Worm (Caenorhabditis elegans) whole organism, L3 larva: ENCODE measurements around the gene myrf-1.

Source experiments
- R02D3.7 ChIP-seq: fragments of 150-350 bp; optimal IDR thresholded peaks from 2 replicates; lab custom pipeline; 2014; ENCODE audit warnings: missing biosample characterization, missing genetic modification characterization
- ZK546.5 ChIP-seq: sonication (generic microtip); optimal IDR thresholded peaks from 2 replicates; lab custom pipeline; 2017; ENCODE audit warnings: missing biosample characterization, missing genetic modification characterization
- aly-2 ChIP-seq: fragments of 150-350 bp; optimal IDR thresholded peaks from 2 replicates; lab custom pipeline; 2014; ENCODE audit warnings: missing biosample characterization, missing genetic modification characterization
- ama-1 ChIP-seq: fragments of 150-350 bp; optimal IDR thresholded peaks from 2 replicates; lab custom pipeline; 2018
- ceh-28 ChIP-seq: fragments of 150-350 bp; optimal IDR thresholded peaks from 2 replicates; lab custom pipeline; 2014; ENCODE audit warnings: missing biosample characterization, missing genetic modification reagents, missing genetic modification characterization
- ceh-82 ChIP-seq: fragments of 150-350 bp; optimal IDR thresholded peaks from 2 replicates; lab custom pipeline; 2014; ENCODE audit warnings: missing biosample characterization, missing genetic modification characterization
- ceh-9 ChIP-seq: sonication (generic microtip); optimal IDR thresholded peaks from 2 replicates; lab custom pipeline; 2018; ENCODE audit warnings: missing biosample characterization, missing genetic modification characterization
- daf-12 ChIP-seq: fragments of 150-350 bp; optimal IDR thresholded peaks from 2 replicates; lab custom pipeline; 2014; ENCODE audit warnings: missing biosample characterization, missing genetic modification reagents, missing genetic modification characterization
- egl-27 ChIP-seq: sonication (generic microtip); optimal IDR thresholded peaks from 4 replicates; lab custom pipeline; 2017; ENCODE audit warnings: missing biosample characterization, missing genetic modification reagents, missing genetic modification characterization
- egl-5 ChIP-seq: fragments of 150-350 bp; optimal IDR thresholded peaks from 2 replicates; lab custom pipeline; 2017; ENCODE audit warnings: missing biosample characterization, missing genetic modification reagents, missing genetic modification characterization, inconsistent platforms
- elt-3 ChIP-seq, 3 experiments: fragments of 150-350 bp in 1 of 3; sonication (generic microtip) in 2 of 3; optimal IDR thresholded peaks; 2 replicates in 2 of 3; 4 replicates in 1 of 3; lab custom pipeline; 2014 to 2017; ENCODE audit warnings: missing biosample characterization in 3 of 3, missing genetic modification characterization in 3 of 3
- eor-1 ChIP-seq, 2 experiments: fragments of 150-350 bp; optimal IDR thresholded peaks; 2 replicates each; lab custom pipeline; 2014 to 2018; ENCODE audit warnings: missing biosample characterization in 2 of 2, missing genetic modification characterization in 2 of 2
- fkh-2 ChIP-seq: fragments of 150-350 bp; optimal IDR thresholded peaks from 2 replicates; lab custom pipeline; 2014; ENCODE audit warnings: missing biosample characterization, missing genetic modification reagents, missing genetic modification characterization
- fos-1 ChIP-seq: fragments of 150-350 bp; optimal IDR thresholded peaks from 2 replicates; lab custom pipeline; 2014; ENCODE audit warnings: missing biosample characterization, missing genetic modification characterization
- hmg-11 ChIP-seq: sonication (generic microtip); optimal IDR thresholded peaks from 2 replicates; lab custom pipeline; 2016; ENCODE audit warnings: missing genetic modification characterization, missing compliant biosample characterization
- jun-1 ChIP-seq: fragments of 150-350 bp; optimal IDR thresholded peaks from 2 replicates; lab custom pipeline; 2014; ENCODE audit warnings: missing biosample characterization, missing genetic modification reagents, missing genetic modification characterization
- lin-15B ChIP-seq: fragments of 150-350 bp; optimal IDR thresholded peaks from 2 replicates; lab custom pipeline; 2014; ENCODE audit warnings: missing biosample characterization, missing genetic modification characterization
- lin-39 ChIP-seq: fragments of 150-350 bp; optimal IDR thresholded peaks from 2 replicates; lab custom pipeline; 2018; ENCODE audit warnings: missing biosample characterization, missing genetic modification reagents, missing genetic modification characterization
- lsy-12 ChIP-seq: sonication (generic microtip); optimal IDR thresholded peaks from 2 replicates; lab custom pipeline; 2016; ENCODE audit warnings: mild to moderate bottlenecking, missing genetic modification characterization, missing compliant biosample characterization
- mdl-1 ChIP-seq: fragments of 150-350 bp; optimal IDR thresholded peaks from 2 replicates; lab custom pipeline; 2014; ENCODE audit warnings: missing biosample characterization, missing genetic modification characterization
- nfya-1 ChIP-seq: sonication (generic microtip); optimal IDR thresholded peaks from 2 replicates; lab custom pipeline; 2017; ENCODE audit warnings: missing genetic modification characterization, mild to moderate bottlenecking, missing compliant biosample characterization, antibody characterized with exemption, moderate library complexity; ENCODE audit not compliant: insufficient read depth
- nhr-11 ChIP-seq: fragments of 150-350 bp; optimal IDR thresholded peaks from 2 replicates; lab custom pipeline; 2014; ENCODE audit warnings: missing biosample characterization, missing genetic modification characterization
- nhr-12 ChIP-seq: fragments of 150-350 bp; optimal IDR thresholded peaks from 2 replicates; lab custom pipeline; 2014; ENCODE audit warnings: missing biosample characterization, missing genetic modification characterization
- nhr-23 ChIP-seq: fragments of 150-350 bp; optimal IDR thresholded peaks from 2 replicates; lab custom pipeline; 2014; ENCODE audit warnings: missing biosample characterization, missing genetic modification reagents, missing genetic modification characterization
- nhr-237 ChIP-seq: fragments of 150-350 bp; optimal IDR thresholded peaks from 2 replicates; lab custom pipeline; 2014; ENCODE audit warnings: missing biosample characterization, missing genetic modification characterization
- nhr-25 ChIP-seq: sonication (generic microtip); optimal IDR thresholded peaks from 2 replicates; lab custom pipeline; 2017; ENCODE audit warnings: missing biosample characterization, missing genetic modification characterization
- nhr-28 ChIP-seq: fragments of 150-350 bp; optimal IDR thresholded peaks from 2 replicates; lab custom pipeline; 2014; ENCODE audit warnings: missing biosample characterization, missing genetic modification characterization
- nhr-43 ChIP-seq: sonication (generic microtip); optimal IDR thresholded peaks from 2 replicates; lab custom pipeline; 2016; ENCODE audit warnings: mild to moderate bottlenecking, missing genetic modification characterization, missing compliant biosample characterization; ENCODE audit not compliant: poor library complexity, severe bottlenecking
- nhr-76 ChIP-seq: fragments of 150-350 bp; sonication (generic microtip); optimal IDR thresholded peaks from 5 replicates; lab custom pipeline; 2014; ENCODE audit warnings: missing biosample characterization, missing genetic modification characterization
- nhr-77 ChIP-seq: fragments of 150-350 bp; optimal IDR thresholded peaks from 2 replicates; lab custom pipeline; 2014; ENCODE audit warnings: missing biosample characterization, missing genetic modification characterization
- pqm-1 ChIP-seq: fragments of 150-350 bp; optimal IDR thresholded peaks from 2 replicates; lab custom pipeline; 2017; ENCODE audit warnings: missing biosample characterization, missing genetic modification characterization, inconsistent platforms
- sea-2 ChIP-seq: fragments of 150-350 bp; sonication (generic microtip); optimal IDR thresholded peaks from 4 replicates; lab custom pipeline; 2014; ENCODE audit warnings: missing biosample characterization, missing genetic modification reagents, missing genetic modification characterization
- skn-1 ChIP-seq: fragments of 150-350 bp; optimal IDR thresholded peaks from 2 replicates; lab custom pipeline; 2014; ENCODE audit warnings: missing biosample characterization, missing genetic modification characterization
- snpc-4 ChIP-seq: fragments of 150-350 bp; optimal IDR thresholded peaks from 2 replicates; lab custom pipeline; 2014; ENCODE audit warnings: missing biosample characterization, missing genetic modification characterization
- tbx-2 ChIP-seq: sonication (generic microtip); optimal IDR thresholded peaks from 2 replicates; lab custom pipeline; 2016; ENCODE audit warnings: mild to moderate bottlenecking, missing genetic modification characterization, missing compliant biosample characterization
- unc-39 ChIP-seq: sonication (generic microtip); optimal IDR thresholded peaks from 4 replicates; lab custom pipeline; 2017; ENCODE audit warnings: missing biosample characterization, missing genetic modification characterization
- zag-1 ChIP-seq: fragments of 150-350 bp; optimal IDR thresholded peaks from 2 replicates; lab custom pipeline; 2014; ENCODE audit warnings: missing biosample characterization, missing genetic modification characterization
- ztf-4 ChIP-seq: fragments of 150-350 bp; optimal IDR thresholded peaks from 2 replicates; lab custom pipeline; 2014; ENCODE audit warnings: missing biosample characterization, missing genetic modification characterization

Gene myrf-1

ce11 chrII:10523583-10523982 lies 21.2 kb upstream of the myrf-1 start, which contains the start of gene F59B10.5:
Gene F59B10.5, minus strand, starts transcription at chrII:10523683.
- TF ChIP-seq jun-1 (no peak), nhr-11 (tag; lab: Kevin White, UChicago) (no peak), ceh-9 (no peak), mdl-1 (tag; lab: Kevin White, UChicago) (no peak), ztf-4 (tag; lab: Kevin White, UChicago) (no peak), aly-2 (tag; lab: Kevin White, UChicago) (no peak), skn-1 (no peak), daf-12 (tag; lab: Kevin White, UChicago) (no peak), tbx-2 (tag; lab: Kevin White, UChicago) (no peak), nhr-23 (tag; lab: Kevin White, UChicago) (no peak), egl-27 (tag; lab: Kevin White, UChicago) (no peak), egl-5 (no peak)

ce11 chrII:10523031-10523430 lies 20.7 kb upstream of the myrf-1 start:
- TF ChIP-seq fos-1 (no peak), nhr-23 (tag; lab: Kevin White, UChicago) (peak; percentile 55), jun-1 (no peak), ama-1 (lab: Kevin White, UChicago) (no peak), lin-39 (no peak)
- TF ChIP-seq, all 47 proteins: peak for 1

ce11 chrII:10519863-10520262 lies 17.5 kb upstream of the myrf-1 start:
- TF ChIP-seq nhr-77 (tag; lab: Kevin White, UChicago) (no peak), fkh-2 (tag; lab: Kevin White, UChicago) (no peak), ceh-28 (tag; lab: Kevin White, UChicago) (no peak), nhr-76 (no peak), elt-3 (tag; optimal IDR thresholded peaks at IDR 0.05; lab: Kevin White, UChicago) (no peak), pqm-1 (no peak), nhr-25 (tag; lab: Kevin White, UChicago) (no peak)

ce11 chrII:10519017-10519416 lies 16.7 kb upstream of the myrf-1 start, which contains the start of gene F59B10.4:
Gene F59B10.4, minus strand, starts transcription at chrII:10519117.
- TF ChIP-seq ceh-28 (tag; lab: Kevin White, UChicago), result no peak
- no peak for TF ChIP-seq nhr-76
- no peak for TF ChIP-seq daf-12 (tag; lab: Kevin White, UChicago)
- no peak for TF ChIP-seq elt-3 (tag; optimal IDR thresholded peaks at IDR 0.05; lab: Kevin White, UChicago)
- no peak for TF ChIP-seq fkh-2 (tag; lab: Kevin White, UChicago)
- TF ChIP-seq egl-27 (tag; lab: Kevin White, UChicago), result no peak
- no peak for TF ChIP-seq eor-1 (tag; optimal IDR thresholded peaks at IDR 0.05; lab: Kevin White, UChicago)
- TF ChIP-seq hmg-11 (tag; lab: Kevin White, UChicago), result no peak
- no peak for TF ChIP-seq skn-1
- no peak for TF ChIP-seq ZK546.5
- TF ChIP-seq nfya-1 (tag; lab: Kevin White, UChicago), result no peak
- TF ChIP-seq zag-1, result no peak
- TF ChIP-seq sea-2 (GFP tag; lab: Kevin White, UChicago), result no peak

ce11 chrII:10516375-10516774 lies 14.0 kb upstream of the myrf-1 start:
- TF ChIP-seq nhr-23 (tag; lab: Kevin White, UChicago) (peak; percentile 40), nhr-28 (tag; lab: Kevin White, UChicago) (no peak)
- TF ChIP-seq, all 47 proteins: peak for 1

- TF ChIP-seq ztf-4 (tag; lab: Kevin White, UChicago) (no peak), nhr-23 (tag; lab: Kevin White, UChicago) (peak; percentile 54), nhr-12 (tag; lab: Kevin White, UChicago) (no peak), nhr-11 (tag; lab: Kevin White, UChicago) (no peak), unc-39 (tag; lab: Kevin White, UChicago) (no peak), ceh-28 (tag; lab: Kevin White, UChicago) (peak; percentile 2)
These were observed 13.1 kb upstream of the myrf-1 start for ce11 chrII:10515422-10515821.

ce11 chrII:10513377-10513776 lies 11.0 kb upstream of the myrf-1 start:
- no peak for TF ChIP-seq lsy-12 (tag; lab: Kevin White, UChicago)
- TF ChIP-seq pqm-1, result no peak
- TF ChIP-seq snpc-4 (tag; lab: Kevin White, UChicago), result no peak
- TF ChIP-seq ceh-82, result no peak
- TF ChIP-seq nhr-28 (tag; lab: Kevin White, UChicago), result no peak
- TF ChIP-seq fkh-2 (tag; lab: Kevin White, UChicago), result no peak
- TF ChIP-seq nhr-237 (tag; lab: Kevin White, UChicago), result no peak
- no peak for TF ChIP-seq lin-15B (tag; lab: Kevin White, UChicago)
- no peak for TF ChIP-seq nhr-77 (tag; lab: Kevin White, UChicago)
- TF ChIP-seq nhr-43 (tag; lab: Kevin White, UChicago), result no peak
- TF ChIP-seq R02D3.7 (tag; lab: Kevin White, UChicago), result no peak
- TF ChIP-seq egl-27 (tag; lab: Kevin White, UChicago), result no peak
